Worm (Caenorhabditis elegans): ENCODE data around the gene sri-63.

- no peak for TF ChIP-seq mep-1 (tag; optimal IDR thresholded peaks at IDR 0.05)
- no peak for TF ChIP-seq elt-3 (tag; optimal IDR thresholded peaks at IDR 0.05)
- TF ChIP-seq snpc-4 (tag; optimal IDR thresholded peaks at IDR 0.05): no peak
- no peak for TF ChIP-seq pqm-1 (tag; optimal IDR thresholded peaks at IDR 0.05)
- no peak for TF ChIP-seq C34B4.2 (tag; optimal IDR thresholded peaks at IDR 0.05)
- TF ChIP-seq rnt-1 (tag; optimal IDR thresholded peaks at IDR 0.05): no peak
- no peak for TF ChIP-seq sup-37 (GFP tag; optimal IDR thresholded peaks at IDR 0.05)
- TF ChIP-seq nhr-237 (tag; optimal IDR thresholded peaks at IDR 0.05): no peak
- TF ChIP-seq pag-3 (tag; optimal IDR thresholded peaks at IDR 0.05; ENCODE audit: borderline replicate concordance, insufficient read depth): no peak
- TF ChIP-seq unc-62 (GFP tag; optimal IDR thresholded peaks at IDR 0.05): no peak
- TF ChIP-seq ama-1 (optimal IDR thresholded peaks at IDR 0.05): no peak
- TF ChIP-seq ztf-4 (tag; optimal IDR thresholded peaks at IDR 0.05): no peak
- no peak for TF ChIP-seq ztf-11 (tag; optimal IDR thresholded peaks at IDR 0.05)
Measured at ce11 chrII:3296644-3297043, 9.5 kb downstream of the sri-63 start, which contains the start of gene btb-16.

Data from whole organism, L1 larva.